Worm (Caenorhabditis elegans) whole organism, dauer: Measurements from ENCODE around the gene C06A1.6.

Source experiments
- unc-62 ChIP-seq: sonication (generic microtip); optimal IDR thresholded peaks from 2 replicates; lab custom pipeline; 2017; ENCODE audit warnings: missing biosample characterization, missing genetic modification reagents, missing genetic modification characterization

C06A1.6 gene

DNA sequence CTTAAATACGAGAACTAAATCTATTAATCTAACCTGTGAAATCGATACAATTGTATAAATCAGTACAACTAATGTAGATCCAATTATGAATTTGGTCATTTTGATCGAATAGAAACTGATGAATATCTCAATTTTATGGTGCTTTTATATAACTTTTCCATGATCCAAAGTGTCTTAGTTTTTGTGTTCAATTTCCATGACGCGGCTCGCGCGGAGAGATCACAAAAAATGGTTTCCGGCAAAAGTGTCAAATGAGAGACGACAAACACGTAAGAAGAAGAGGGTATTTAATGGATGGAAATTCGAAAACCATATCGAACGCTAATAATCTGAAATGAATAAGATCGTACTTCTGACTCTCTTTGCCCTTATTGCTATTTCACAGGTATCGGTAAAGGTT is at the start of gene C06A1.6, which contains the start of gene C06A1.7:
Gene C06A1.6, minus strand, starts transcription at position 101 of the 400 bp plus-strand sequence.
Gene C06A1.7, plus strand, starts transcription at position 314 of the 400 bp plus-strand sequence.
- TF ChIP-seq unc-62 (GFP tag; lab: Kevin White, UChicago) = no peak

DNA sequence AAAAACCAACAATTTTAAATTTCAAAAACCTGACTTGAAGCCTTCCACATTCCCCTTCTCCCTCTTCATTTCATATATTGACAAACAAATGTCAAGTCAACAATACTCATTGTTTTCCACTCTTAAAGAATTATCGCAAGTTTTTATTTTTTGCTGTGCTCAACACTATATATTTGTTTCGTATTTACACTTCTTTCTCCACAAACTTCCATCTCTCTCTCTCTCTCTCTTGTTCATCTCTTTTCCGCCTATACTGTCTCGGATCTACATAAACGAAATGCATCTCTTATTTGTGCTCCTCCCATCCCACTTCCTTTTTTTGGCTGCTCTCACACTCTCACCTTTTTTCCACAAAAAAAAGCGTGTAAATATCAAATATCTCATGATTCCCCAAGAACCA is 48.3 kb upstream of the C06A1.6 start, which contains the start of gene C14A4.12:
Gene C14A4.12, plus strand, starts transcription at position 301 of the 400 bp plus-strand sequence.
- no peak for TF ChIP-seq unc-62 (GFP tag; lab: Kevin White, UChicago)

DNA sequence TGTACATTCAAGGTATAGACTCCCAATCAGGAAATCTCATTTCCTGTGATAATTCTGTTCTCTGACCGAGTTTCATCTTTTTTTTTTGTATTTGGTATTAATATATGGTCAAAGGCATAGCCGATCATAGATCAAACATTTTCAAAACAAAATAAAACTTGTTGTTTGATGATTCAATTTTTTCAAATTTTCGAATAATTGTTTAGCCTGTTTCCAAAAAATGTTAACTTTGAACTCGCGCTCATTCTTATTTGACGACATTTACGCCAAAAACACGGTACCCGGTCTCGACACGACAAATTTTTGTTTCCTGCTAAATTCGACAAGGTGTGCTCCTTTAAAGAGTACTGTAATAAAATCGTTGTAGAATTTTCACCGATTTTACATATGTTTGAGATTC is 44.3 kb upstream of the C06A1.6 start:
- no peak for TF ChIP-seq unc-62 (GFP tag; lab: Kevin White, UChicago)

DNA sequence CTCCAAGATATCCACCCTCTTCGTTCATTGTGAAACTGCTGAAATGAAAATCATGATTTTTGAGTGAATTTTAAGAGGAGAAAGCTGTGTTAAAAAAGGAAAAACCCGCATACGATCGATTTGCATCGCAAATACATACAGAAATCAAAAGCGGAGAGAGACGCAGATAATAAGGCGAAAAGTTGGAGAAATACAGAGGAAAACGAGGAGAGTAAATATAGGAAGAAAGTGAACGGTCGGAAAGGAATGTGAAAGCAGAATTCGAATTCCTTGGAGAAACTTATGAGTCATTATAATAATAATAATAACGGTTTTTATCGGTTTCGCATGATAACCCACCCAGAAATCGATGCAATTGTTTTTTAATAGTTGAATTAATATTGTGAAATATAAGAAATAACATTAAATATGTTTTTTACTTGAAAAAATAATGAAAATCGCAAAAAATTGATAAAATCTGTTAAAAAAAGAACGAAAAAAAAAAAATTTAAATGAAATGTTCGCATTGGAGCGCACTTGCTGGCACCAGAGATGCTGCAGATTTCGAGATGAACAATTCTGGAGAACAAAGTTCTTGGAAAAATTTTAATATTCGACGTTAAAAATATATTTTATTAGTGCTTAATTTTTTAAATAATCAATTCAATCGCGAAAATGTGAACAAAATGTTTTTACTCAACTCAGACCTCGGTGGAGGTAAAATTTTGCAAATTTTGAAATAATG is 42.9 kb upstream of the C06A1.6 start, which contains the start of gene ccm-3:
Gene ccm-3, minus strand, starts transcription at position 38 of the 724 bp plus-strand sequence.
- no peak for TF ChIP-seq unc-62 (GFP tag; lab: Kevin White, UChicago)

DNA sequence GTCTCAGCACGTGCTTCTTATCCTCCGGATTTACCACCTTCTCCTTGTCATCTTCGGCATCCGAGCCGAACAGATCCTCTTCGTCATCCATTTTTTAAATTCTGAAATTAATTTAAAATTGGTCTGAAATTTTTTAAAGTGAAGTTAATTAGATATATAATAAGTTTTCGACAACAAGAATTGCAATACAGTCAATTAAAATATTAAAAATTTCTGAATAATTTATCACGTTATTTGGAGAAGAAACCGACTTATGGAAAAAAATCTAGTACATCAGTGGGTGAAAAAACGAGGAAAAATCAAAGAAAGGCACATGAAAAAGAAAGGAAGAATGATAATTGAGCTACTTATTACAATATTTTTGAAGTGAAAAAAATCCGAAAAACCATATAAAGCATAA is 41.0 kb upstream of the C06A1.6 start, which contains the start of gene taf-13:
Gene taf-13, minus strand, starts transcription at position 101 of the 400 bp plus-strand sequence.
- TF ChIP-seq unc-62 (GFP tag; lab: Kevin White, UChicago) = no peak

DNA sequence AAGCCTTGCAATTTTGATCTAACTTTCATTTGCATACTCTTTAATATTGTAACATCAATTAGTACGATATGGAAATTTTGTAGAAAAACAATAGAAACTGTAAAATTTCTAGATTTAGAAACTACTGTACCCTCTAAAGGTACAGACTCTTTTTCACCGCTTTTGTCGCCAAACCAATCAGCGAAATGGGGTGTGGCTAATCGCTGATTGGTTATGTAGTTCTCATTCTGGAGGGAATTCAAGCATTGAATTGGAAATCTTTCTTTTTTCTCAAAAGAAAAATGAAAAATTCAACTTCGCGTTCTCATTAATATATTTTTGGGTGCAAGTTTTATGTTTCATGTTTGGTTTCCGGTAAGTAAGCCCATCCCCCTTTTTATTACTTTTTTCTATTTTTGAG is 39.1 kb upstream of the C06A1.6 start:
- no peak for TF ChIP-seq unc-62 (GFP tag; lab: Kevin White, UChicago)

- TF ChIP-seq unc-62 (GFP tag; lab: Kevin White, UChicago) = no peak
These were observed 37.7 kb upstream of the C06A1.6 start, which contains the start of gene srv-2 for ce11 chrII:10602184-10602583. srv-2 (minus strand) TSS chrII:10602284.

DNA sequence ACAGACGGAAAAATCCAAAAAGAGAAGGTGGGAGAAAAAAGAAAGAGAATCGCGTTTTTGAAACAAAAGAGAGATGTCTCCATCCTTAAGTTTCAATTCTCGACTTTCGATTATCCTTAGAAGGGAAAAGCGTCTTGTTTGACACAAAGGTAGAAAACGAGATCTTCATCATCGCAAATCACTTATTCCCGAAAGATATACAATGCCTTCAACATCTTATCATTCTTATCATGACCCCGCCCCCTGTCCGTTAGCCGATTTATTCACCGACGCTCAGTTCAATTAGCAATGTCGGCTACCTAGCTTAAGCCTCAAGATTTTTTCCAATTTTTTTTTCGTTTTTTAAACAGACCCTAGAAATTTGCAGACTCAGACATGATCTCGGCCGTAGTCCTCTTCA is 34.5 kb upstream of the C06A1.6 start, which contains the start of gene C14A4.9:
Gene C14A4.9, plus strand, starts transcription at position 368 of the 400 bp plus-strand sequence.
- no peak for TF ChIP-seq unc-62 (GFP tag; lab: Kevin White, UChicago)

DNA sequence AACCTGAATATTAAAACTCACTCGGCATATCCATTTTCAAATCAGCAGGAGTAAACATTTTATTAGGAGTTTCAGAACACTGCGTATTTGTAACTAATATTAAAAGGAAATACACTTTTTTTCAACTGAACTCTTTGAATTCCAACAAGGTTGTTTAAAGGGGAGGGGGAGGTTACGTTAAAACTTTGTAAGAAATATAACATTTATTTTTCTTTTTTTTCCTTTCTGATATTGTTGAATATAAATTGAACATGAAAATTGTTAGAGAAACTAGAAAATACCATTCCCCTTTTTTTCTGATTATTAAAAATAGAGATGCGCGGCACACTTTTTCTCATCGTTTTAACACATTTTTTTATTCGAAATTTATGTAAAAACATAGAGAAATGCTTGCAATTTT is 33.6 kb upstream of the C06A1.6 start, which contains the start of gene C14A4.8:
Gene C14A4.8, minus strand, starts transcription at position 101 of the 400 bp plus-strand sequence.
- TF ChIP-seq unc-62 (GFP tag; lab: Kevin White, UChicago) = no peak

DNA sequence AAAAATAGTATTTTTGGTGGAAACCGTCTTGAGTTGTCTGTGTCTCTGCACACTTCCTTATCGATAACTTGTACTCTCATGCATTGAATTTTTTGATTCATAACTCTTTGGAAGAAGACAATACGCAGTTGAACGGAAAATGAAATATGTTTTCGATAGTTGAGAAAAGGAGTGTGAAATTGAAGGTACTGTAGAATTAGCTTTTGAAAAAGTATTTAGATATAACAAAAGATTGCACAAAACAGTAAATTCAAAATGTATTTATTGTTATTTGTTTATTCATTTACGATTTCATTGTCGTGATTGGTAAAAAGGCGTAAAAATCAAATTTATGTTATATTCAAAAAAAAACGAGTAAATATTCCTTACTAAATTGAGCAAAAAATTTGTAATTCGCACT is 32.0 kb upstream of the C06A1.6 start, which contains the start of gene C14A4.7:
Gene C14A4.7, minus strand, starts transcription at position 101 of the 400 bp plus-strand sequence.
- no peak for TF ChIP-seq unc-62 (GFP tag; lab: Kevin White, UChicago)

DNA sequence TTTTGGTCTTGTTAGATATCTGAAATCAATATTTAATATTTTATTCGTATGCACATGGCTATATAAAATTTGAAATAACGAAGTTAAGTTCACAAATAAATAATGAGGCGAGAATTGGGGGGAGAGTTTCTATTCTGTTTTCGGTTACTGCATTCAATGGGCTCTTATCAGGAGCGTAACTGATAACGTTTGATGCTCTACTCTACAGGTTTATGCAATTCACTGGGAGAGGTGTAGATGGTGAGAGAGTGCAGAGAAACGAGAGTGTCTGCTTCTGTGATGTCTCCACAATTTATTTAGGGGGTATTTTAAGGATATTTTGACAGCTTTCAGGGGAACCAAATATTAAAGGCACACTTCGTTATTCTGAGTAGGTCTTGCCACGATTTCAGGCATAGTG is 30.3 kb upstream of the C06A1.6 start, which contains the start of gene C14A4.6:
Gene C14A4.6, minus strand, starts transcription at position 19 of the 400 bp plus-strand sequence.
- TF ChIP-seq unc-62 (GFP tag; lab: Kevin White, UChicago) = no peak

ce11 chrII:10594312-10594711 is 29.8 kb upstream of the C06A1.6 start:
- TF ChIP-seq unc-62 (GFP tag; lab: Kevin White, UChicago) = no peak

- no peak for TF ChIP-seq unc-62 (GFP tag; lab: Kevin White, UChicago)
These were observed 28.0 kb upstream of the C06A1.6 start, which contains the start of gene crn-5 for ce11 chrII:10592452-10592851. crn-5 (plus strand) TSS chrII:10592752.

- no peak for TF ChIP-seq unc-62 (GFP tag; lab: Kevin White, UChicago)
These were observed 23.3 kb upstream of the C06A1.6 start, which contains the start of gene crn-3 for ce11 chrII:10587742-10588141. crn-3 (plus strand) TSS chrII:10588042.

DNA sequence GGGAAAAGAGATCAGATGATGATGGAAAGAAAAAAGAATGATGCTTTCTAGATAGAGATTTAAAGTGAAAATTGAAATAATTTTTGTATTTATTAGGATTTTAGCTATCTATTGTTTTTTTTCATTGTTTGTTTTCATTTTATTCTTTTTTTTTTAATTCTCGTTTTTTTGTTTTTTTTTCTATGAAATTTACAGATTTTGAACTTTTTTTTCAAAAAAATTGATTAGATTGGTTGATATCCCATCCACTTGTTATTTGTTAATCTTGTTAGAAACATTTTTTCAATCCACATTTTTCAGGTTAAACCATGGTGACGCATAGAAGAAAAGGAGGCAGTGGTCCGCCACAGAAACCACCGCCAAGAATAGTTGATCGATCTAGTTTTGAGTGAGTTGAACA is 19.6 kb upstream of the C06A1.6 start, which contains the start of gene algn-9:
Gene algn-9, plus strand, starts transcription at position 301 of the 400 bp plus-strand sequence.
- no peak for TF ChIP-seq unc-62 (GFP tag; lab: Kevin White, UChicago)

ce11 chrII:10582318-10582717 is 17.8 kb upstream of the C06A1.6 start, which contains the start of gene mrps-22:
mrps-22 (plus strand) TSS chrII:10582618.
- no peak for TF ChIP-seq unc-62 (GFP tag; lab: Kevin White, UChicago)
